Worm (Caenorhabditis elegans): ENCODE data around the gene nhr-46.

DNA sequence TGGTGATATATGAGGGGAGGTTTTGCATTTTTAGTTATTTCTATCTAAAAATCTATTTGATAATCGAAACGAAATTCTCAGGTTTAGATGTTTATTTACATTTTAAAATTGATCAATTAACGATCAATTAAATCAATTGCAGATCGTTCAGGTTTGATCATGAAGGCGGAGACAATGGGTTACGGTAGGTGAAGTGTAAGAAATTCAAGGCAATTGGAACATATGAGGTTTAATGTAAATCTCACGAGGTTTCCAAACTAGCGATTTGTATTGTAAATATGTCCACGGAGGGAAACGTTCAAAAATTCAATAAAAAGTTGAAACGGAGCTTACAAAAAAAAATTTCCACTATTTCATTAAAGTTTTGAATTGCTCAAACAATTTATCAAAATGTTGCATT is 21.9 kb upstream of the nhr-46 start:
- no peak for TF ChIP-seq Y56A3A.18 (GFP tag; IDR thresholded peaks at IDR 0.05)
- no peak for TF ChIP-seq nhr-179 (tag; optimal IDR thresholded peaks at IDR 0.05)
- no peak for TF ChIP-seq ets-4 (GFP tag; optimal IDR thresholded peaks at IDR 0.05)
- TF ChIP-seq F57A8.1 (GFP tag; optimal IDR thresholded peaks at IDR 0.05): no peak
- TF ChIP-seq nfya-1 (tag; optimal IDR thresholded peaks at IDR 0.05; ENCODE audit: borderline replicate concordance, insufficient read depth): no peak
- TF ChIP-seq fkh-3 (tag; optimal IDR thresholded peaks at IDR 0.05): no peak
- no peak for TF ChIP-seq lin-35 (GFP tag; optimal IDR thresholded peaks at IDR 0.05)
- no peak for TF ChIP-seq F23B12.7 (tag; optimal IDR thresholded peaks at IDR 0.05; ENCODE audit: insufficient read depth)
- TF ChIP-seq attf-5 (GFP tag; optimal IDR thresholded peaks at IDR 0.05): no peak
- TF ChIP-seq Y53F4B.3 (GFP tag; IDR thresholded peaks at IDR 0.05): no peak
- no peak for TF ChIP-seq K12H6.12 (tag; optimal IDR thresholded peaks at IDR 0.05)
- TF ChIP-seq mxl-1 (tag; optimal IDR thresholded peaks at IDR 0.05): no peak
- TF ChIP-seq repo-1 (tag; optimal IDR thresholded peaks at IDR 0.05): no peak
- no peak for TF ChIP-seq snpc-3.4 (tag; optimal IDR thresholded peaks at IDR 0.05)

Data from whole organism, young adult.